In genomic region chrX:6744978-6745377, ce11 we compare ENCODE assay signal across 3 worm cellular contexts.
TF ChIP-seq lines count a peak whose summit lies in the region.

No protein-coding gene starts in this region.

TF ChIP-seq in whole organism, L1 larva, 84 proteins besides CTCF, POLR2A, EP300 and RAD21 (continued from another document and continues in another):
- TF ChIP-seq irx-1 (tag; optimal IDR thresholded peaks at IDR 0.05; lab: Kevin White, UChicago) (no peak), hpl-2 (GFP tag; optimal IDR thresholded peaks at IDR 0.05; lab: Kevin White, UChicago) (no peak), hlh-17 (GFP tag; optimal IDR thresholded peaks at IDR 0.05; lab: Kevin White, UChicago; ENCODE audit: borderline replicate concordance) (no peak), mef-2 (tag; optimal IDR thresholded peaks at IDR 0.05; lab: Kevin White, UChicago) (no peak), ets-5 (GFP tag; IDR thresholded peaks at IDR 0.05; lab: Robert Waterston, UW) (no peak), nhr-77 (tag; optimal IDR thresholded peaks at IDR 0.05; lab: Kevin White, UChicago) (no peak), egl-13 (tag; optimal IDR thresholded peaks at IDR 0.05; lab: Kevin White, UChicago) (peak; percentile 31), aha-1 (tag; optimal IDR thresholded peaks at IDR 0.05; lab: Kevin White, UChicago) (no peak), sptf-1 (tag; optimal IDR thresholded peaks at IDR 0.05; lab: Kevin White, UChicago) (no peak), unc-30 (tag; optimal IDR thresholded peaks at IDR 0.05; lab: Kevin White, UChicago) (no peak), tbx-2 (tag; optimal IDR thresholded peaks at IDR 0.05; lab: Kevin White, UChicago) (no peak), elt-2 (tag; optimal IDR thresholded peaks at IDR 0.05; lab: Kevin White, UChicago) (no peak), lin-15B (tag; optimal IDR thresholded peaks at IDR 0.05; lab: Kevin White, UChicago) (no peak), nhr-12 (tag; optimal IDR thresholded peaks at IDR 0.05; lab: Kevin White, UChicago) (no peak), hlh-4 (tag; optimal IDR thresholded peaks at IDR 0.05; lab: Kevin White, UChicago) (no peak), skn-1 (tag; optimal IDR thresholded peaks at IDR 0.05; lab: Kevin White, UChicago) (no peak), ces-1 (GFP tag; optimal IDR thresholded peaks at IDR 0.05; lab: Kevin White, UChicago) (no peak), pqm-1 (tag; optimal IDR thresholded peaks at IDR 0.05; lab: Kevin White, UChicago) (no peak), sox-4 (tag; optimal IDR thresholded peaks at IDR 0.05; lab: Kevin White, UChicago) (no peak), unc-98 (GFP tag; IDR thresholded peaks at IDR 0.05; lab: Robert Waterston, UW) (no peak), isw-1 (GFP tag; IDR thresholded peaks at IDR 0.05; lab: Robert Waterston, UW) (no peak), alr-1 (tag; optimal IDR thresholded peaks at IDR 0.05; lab: Kevin White, UChicago; ENCODE audit: borderline replicate concordance) (no peak), ceh-88 (GFP tag; IDR thresholded peaks at IDR 0.05; lab: Robert Waterston, UW) (no peak), dsc-1 (tag; optimal IDR thresholded peaks at IDR 0.05; lab: Kevin White, UChicago) (no peak), nhr-237 (tag; optimal IDR thresholded peaks at IDR 0.05; lab: Kevin White, UChicago) (no peak), nhr-71 (tag; optimal IDR thresholded peaks at IDR 0.05; lab: Kevin White, UChicago) (no peak), egl-27 (tag; optimal IDR thresholded peaks at IDR 0.05; lab: Kevin White, UChicago) (no peak), snpc-4 (tag; optimal IDR thresholded peaks at IDR 0.05; lab: Kevin White, UChicago) (no peak), swsn-7 (tag; optimal IDR thresholded peaks at IDR 0.05; lab: Kevin White, UChicago) (peak; percentile 19), fkh-10 (GFP tag; optimal IDR thresholded peaks at IDR 0.05; lab: Kevin White, UChicago) (peak; percentile 82), fkh-4 (tag; optimal IDR thresholded peaks at IDR 0.05; lab: Kevin White, UChicago; ENCODE audit: borderline replicate concordance) (no peak), ztf-11 (tag; optimal IDR thresholded peaks at IDR 0.05; lab: Kevin White, UChicago) (no peak), nhr-11 (tag; optimal IDR thresholded peaks at IDR 0.05; lab: Kevin White, UChicago) (no peak), nhr-20 (tag; optimal IDR thresholded peaks at IDR 0.05; lab: Kevin White, UChicago) (no peak), C04F5.9 (tag; optimal IDR thresholded peaks at IDR 0.05; lab: Kevin White, UChicago) (no peak), lin-35 (GFP tag; optimal IDR thresholded peaks at IDR 0.05; lab: Kevin White, UChicago) (no peak), rnt-1 (tag; optimal IDR thresholded peaks at IDR 0.05; lab: Kevin White, UChicago) (peak; percentile 7), lin-14 (GFP tag; optimal IDR thresholded peaks at IDR 0.05; lab: Kevin White, UChicago) (peak; percentile 85), mep-1 (tag; optimal IDR thresholded peaks at IDR 0.05; lab: Kevin White, UChicago) (peak; percentile 20), unc-86 (tag; optimal IDR thresholded peaks at IDR 0.05; lab: Kevin White, UChicago) (peak; percentile 33), elt-3 (tag; optimal IDR thresholded peaks at IDR 0.05; lab: Kevin White, UChicago) (no peak), nhr-47 (tag; optimal IDR thresholded peaks at IDR 0.05; lab: Kevin White, UChicago) (no peak), nhr-76 (tag; optimal IDR thresholded peaks at IDR 0.05; lab: Kevin White, UChicago) (no peak), grh-1 (GFP tag; IDR thresholded peaks at IDR 0.05; lab: Robert Waterston, UW) (no peak), blmp-1 (tag; optimal IDR thresholded peaks at IDR 0.05; lab: Kevin White, UChicago) (no peak), Y116A8C.19 (tag; optimal IDR thresholded peaks at IDR 0.05; lab: Kevin White, UChicago; ENCODE audit: borderline replicate concordance) (no peak)

TF ChIP-seq in whole organism, L2 larva, 48 proteins besides CTCF, POLR2A, EP300 and RAD21 (continued from another document):
- TF ChIP-seq lin-11 (tag; optimal IDR thresholded peaks at IDR 0.05; lab: Kevin White, UChicago) (no peak), nhr-129 (tag; optimal IDR thresholded peaks at IDR 0.05; lab: Kevin White, UChicago) (peak; percentile 80), skn-1 (tag; optimal IDR thresholded peaks at IDR 0.05; lab: Kevin White, UChicago) (no peak), C34F6.9 (tag; optimal IDR thresholded peaks at IDR 0.05; lab: Kevin White, UChicago) (no peak)

TF ChIP-seq in whole organism, L4 larva, 104 proteins besides CTCF, POLR2A, EP300 and RAD21 (continued from another document):
- TF ChIP-seq ZK546.5 (tag; optimal IDR thresholded peaks at IDR 0.05; lab: Kevin White, UChicago) (no peak), snpc-4 (tag; optimal IDR thresholded peaks at IDR 0.05; lab: Kevin White, UChicago) (no peak), lsy-2 (tag; optimal IDR thresholded peaks at IDR 0.05; lab: Kevin White, UChicago) (no peak), T20F7.1 (GFP tag; optimal IDR thresholded peaks at IDR 0.05; lab: Kevin White, UChicago) (no peak), ces-1 (GFP tag; optimal IDR thresholded peaks at IDR 0.05; lab: Kevin White, UChicago) (no peak), vab-7 (GFP tag; IDR thresholded peaks at IDR 0.05; lab: Robert Waterston, UW) (peak; percentile 18; the same call in 1 of the 2 replicates), unc-39 (tag; optimal IDR thresholded peaks at IDR 0.05; lab: Kevin White, UChicago) (peak; percentile 10), rbr-2 (tag; optimal IDR thresholded peaks at IDR 0.05; lab: Kevin White, UChicago) (peak; percentile 42), ztf-7 (tag; optimal IDR thresholded peaks at IDR 0.05; lab: Kevin White, UChicago) (no peak), ceh-32 (tag; optimal IDR thresholded peaks at IDR 0.05; lab: Kevin White, UChicago; ENCODE audit: poor library complexity) (no peak), set-16 (GFP tag; IDR thresholded peaks at IDR 0.05; lab: Robert Waterston, UW) (peak; percentile 5; the same call in 1 of the 2 replicates), daf-8 (GFP tag; IDR thresholded peaks at IDR 0.05; lab: Robert Waterston, UW) (no peak), F10B5.3 (tag; optimal IDR thresholded peaks at IDR 0.05; lab: Kevin White, UChicago) (no peak), egl-27 (tag; optimal IDR thresholded peaks at IDR 0.05; lab: Kevin White, UChicago) (no peak), zag-1 (tag; optimal IDR thresholded peaks at IDR 0.05; lab: Kevin White, UChicago) (no peak), mdt-29 (GFP tag; IDR thresholded peaks at IDR 0.05; lab: Robert Waterston, UW) (no peak), arid-1 (GFP tag; conservative IDR thresholded peaks at IDR 0.05; lab: Robert Waterston, UW) (no peak)
